Worm (Caenorhabditis elegans): Measurements from ENCODE around the gene sqv-4.

The sqv-4 gene

ce11 chrV:10635722-10636121 lies 25.5 kb downstream of the sqv-4 start, which contains the start of gene kvs-2:
Gene kvs-2, plus strand, starts transcription at chrV:10636022.
- no peak for TF ChIP-seq B0310.2 (tag; optimal IDR thresholded peaks at IDR 0.05)
- no peak for TF ChIP-seq F13C5.2 (tag; optimal IDR thresholded peaks at IDR 0.05)
- no peak for TF ChIP-seq flt-1 (GFP tag; IDR thresholded peaks at IDR 0.05)
- TF ChIP-seq hmg-4 (GFP tag; optimal IDR thresholded peaks at IDR 0.05) = no peak
- no peak for TF ChIP-seq tbx-11 (GFP tag; IDR thresholded peaks at IDR 0.05)
- TF ChIP-seq ama-1 (optimal IDR thresholded peaks at IDR 0.05) = no peak
- TF ChIP-seq aly-1 (tag; optimal IDR thresholded peaks at IDR 0.05) = no peak
- no peak for TF ChIP-seq sea-1 (GFP tag; conservative IDR thresholded peaks at IDR 0.05)
- no peak for TF ChIP-seq ceh-13 (GFP tag; optimal IDR thresholded peaks at IDR 0.05)
- no peak for TF ChIP-seq scrt-1 (GFP tag; IDR thresholded peaks at IDR 0.05)

- TF ChIP-seq hmbx-1 (tag; optimal IDR thresholded peaks at IDR 0.05) (no peak), ceh-36 (tag; optimal IDR thresholded peaks at IDR 0.05) (no peak), sea-1 (GFP tag; conservative IDR thresholded peaks at IDR 0.05) (no peak), pes-1 (GFP tag; IDR thresholded peaks at IDR 0.05) (no peak), tbx-37 (GFP tag; conservative IDR thresholded peaks at IDR 0.05) (no peak), hnd-1 (tag; optimal IDR thresholded peaks at IDR 0.05) (no peak), tra-4 (tag; optimal IDR thresholded peaks at IDR 0.05) (no peak), ets-7 (tag; optimal IDR thresholded peaks at IDR 0.05) (no peak), B0310.2 (tag; optimal IDR thresholded peaks at IDR 0.05) (no peak), ama-1 (optimal IDR thresholded peaks at IDR 0.05) (no peak), tbx-11 (GFP tag; IDR thresholded peaks at IDR 0.05) (no peak), aly-1 (tag; optimal IDR thresholded peaks at IDR 0.05) (no peak), hmg-4 (GFP tag; optimal IDR thresholded peaks at IDR 0.05) (no peak), ceh-13 (GFP tag; optimal IDR thresholded peaks at IDR 0.05) (no peak), scrt-1 (GFP tag; IDR thresholded peaks at IDR 0.05) (no peak), F13C5.2 (tag; optimal IDR thresholded peaks at IDR 0.05) (no peak), flt-1 (GFP tag; IDR thresholded peaks at IDR 0.05) (no peak)
These were observed 28.5 kb downstream of the sqv-4 start, which contains the start of gene mab-23 for ce11 chrV:10632758-10633157. Gene mab-23, plus strand, starts transcription at chrV:10633058.

- no peak for TF ChIP-seq ceh-13 (GFP tag; optimal IDR thresholded peaks at IDR 0.05)
- TF ChIP-seq B0310.2 (tag; optimal IDR thresholded peaks at IDR 0.05) = no peak
- no peak for TF ChIP-seq sea-1 (GFP tag; conservative IDR thresholded peaks at IDR 0.05)
- no peak for TF ChIP-seq tbx-37 (GFP tag; conservative IDR thresholded peaks at IDR 0.05)
These were observed 30.8 kb downstream of the sqv-4 start for ce11 chrV:10630497-10630896.

ce11 chrV:10615496-10615895 lies 45.8 kb downstream of the sqv-4 start, which contains the start of gene H09F14.1:
Gene H09F14.1, minus strand, starts transcription at chrV:10615596.
- TF ChIP-seq aly-1 (tag; optimal IDR thresholded peaks at IDR 0.05) = no peak
- no peak for TF ChIP-seq flt-1 (GFP tag; IDR thresholded peaks at IDR 0.05)
- TF ChIP-seq ceh-13 (GFP tag; optimal IDR thresholded peaks at IDR 0.05) = no peak
- no peak for TF ChIP-seq hmbx-1 (tag; optimal IDR thresholded peaks at IDR 0.05)
- no peak for TF ChIP-seq hnd-1 (tag; optimal IDR thresholded peaks at IDR 0.05)
- no peak for TF ChIP-seq sea-1 (GFP tag; conservative IDR thresholded peaks at IDR 0.05)
- TF ChIP-seq ama-1 (optimal IDR thresholded peaks at IDR 0.05) = no peak
- TF ChIP-seq F13C5.2 (tag; optimal IDR thresholded peaks at IDR 0.05) = no peak
- TF ChIP-seq scrt-1 (GFP tag; IDR thresholded peaks at IDR 0.05) = no peak
- no peak for TF ChIP-seq B0310.2 (tag; optimal IDR thresholded peaks at IDR 0.05)

All from whole organism, early embryonic.